Fruit fly (Drosophila melanogaster) whole organism: ENCODE data around the gene CG43077.

Source experiments
- CG8478 ChIP-seq: fragments of >200 bp; optimal IDR thresholded peaks from 2 replicates; lab custom pipeline; 2018; ENCODE audit warnings: inconsistent platforms
- Dll ChIP-seq: fragments of >200 bp; optimal IDR thresholded peaks from 2 replicates; lab custom pipeline; 2017
- EcR ChIP-seq, 2 experiments: fragments of >200 bp; optimal IDR thresholded peaks; 2 replicates each; lab custom pipeline; 2017; ENCODE audit warnings: missing biosample characterization in 2 of 2, missing genetic modification characterization in 2 of 2, missing genetic modification reagents in 2 of 2
- pan ChIP-seq: fragments of >200 bp; optimal IDR thresholded peaks from 2 replicates; lab custom pipeline; 2017
- psq ChIP-seq: fragments of >200 bp; optimal IDR thresholded peaks from 2 replicates; lab custom pipeline; 2017
- usp ChIP-seq: fragments of >200 bp; optimal IDR thresholded peaks from 2 replicates; lab custom pipeline; 2017; ENCODE audit warnings: missing biosample characterization, missing genetic modification characterization, mixed read lengths

CG43077 gene

DNA sequence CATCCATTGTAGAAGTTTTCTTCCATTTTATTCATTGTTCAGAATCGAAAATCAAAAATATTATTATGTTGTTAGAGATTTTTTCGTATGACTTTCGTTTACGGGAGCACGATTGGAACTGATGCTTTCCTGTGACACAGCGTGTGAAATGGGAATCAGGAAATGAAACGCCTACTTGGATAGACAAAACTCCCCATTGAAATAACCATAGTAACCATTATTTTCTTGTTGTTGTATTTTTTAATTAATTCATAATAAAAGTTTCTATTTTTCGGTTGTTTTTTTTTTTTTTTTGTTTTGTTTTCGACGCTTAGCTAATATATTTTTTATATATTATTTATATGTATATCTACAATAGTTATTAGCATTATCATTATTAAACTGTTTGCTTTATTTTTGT lies at the start of gene CG43077:
Gene CG43077 (minus strand): TSS at position 101 of the 400 bp plus-strand sequence.
- no peak for TF ChIP-seq pan (lab: Kevin White, UChicago)
- TF ChIP-seq CG8478 (lab: Kevin White, UChicago) = no peak
- no peak for TF ChIP-seq psq (lab: Kevin White, UChicago)
- TF ChIP-seq Dll = no peak
- TF ChIP-seq EcR (GFP tag; optimal IDR thresholded peaks at IDR 0.05; lab: Kevin White, UChicago) = no peak
- no peak for TF ChIP-seq usp (GFP tag; lab: Kevin White, UChicago)

DNA sequence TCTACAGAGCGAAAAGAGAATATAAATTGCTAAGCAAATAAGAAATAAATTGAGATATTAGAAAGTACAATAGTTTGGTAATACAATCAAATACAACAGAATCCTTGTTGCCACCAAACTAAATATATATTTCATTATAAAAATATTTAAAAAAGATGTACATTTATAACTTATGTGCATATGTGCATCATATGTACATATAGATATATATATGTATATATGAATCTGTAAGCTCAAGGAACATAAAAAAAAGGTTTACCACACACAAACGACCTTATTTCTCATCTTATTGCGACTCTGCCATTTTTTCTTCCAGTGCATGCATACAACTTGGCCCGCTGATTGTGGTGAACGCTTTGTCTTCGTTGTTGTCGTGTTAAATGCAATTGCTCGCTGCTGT lies 45.0 kb upstream of the CG43077 start:
- TF ChIP-seq Dll = no peak
- no peak for TF ChIP-seq psq (lab: Kevin White, UChicago)
- no peak for TF ChIP-seq CG8478 (lab: Kevin White, UChicago)
- TF ChIP-seq EcR (GFP tag; optimal IDR thresholded peaks at IDR 0.05; lab: Kevin White, UChicago) = no peak
- no peak for TF ChIP-seq pan (lab: Kevin White, UChicago)
- TF ChIP-seq usp (GFP tag; lab: Kevin White, UChicago) = no peak

DNA sequence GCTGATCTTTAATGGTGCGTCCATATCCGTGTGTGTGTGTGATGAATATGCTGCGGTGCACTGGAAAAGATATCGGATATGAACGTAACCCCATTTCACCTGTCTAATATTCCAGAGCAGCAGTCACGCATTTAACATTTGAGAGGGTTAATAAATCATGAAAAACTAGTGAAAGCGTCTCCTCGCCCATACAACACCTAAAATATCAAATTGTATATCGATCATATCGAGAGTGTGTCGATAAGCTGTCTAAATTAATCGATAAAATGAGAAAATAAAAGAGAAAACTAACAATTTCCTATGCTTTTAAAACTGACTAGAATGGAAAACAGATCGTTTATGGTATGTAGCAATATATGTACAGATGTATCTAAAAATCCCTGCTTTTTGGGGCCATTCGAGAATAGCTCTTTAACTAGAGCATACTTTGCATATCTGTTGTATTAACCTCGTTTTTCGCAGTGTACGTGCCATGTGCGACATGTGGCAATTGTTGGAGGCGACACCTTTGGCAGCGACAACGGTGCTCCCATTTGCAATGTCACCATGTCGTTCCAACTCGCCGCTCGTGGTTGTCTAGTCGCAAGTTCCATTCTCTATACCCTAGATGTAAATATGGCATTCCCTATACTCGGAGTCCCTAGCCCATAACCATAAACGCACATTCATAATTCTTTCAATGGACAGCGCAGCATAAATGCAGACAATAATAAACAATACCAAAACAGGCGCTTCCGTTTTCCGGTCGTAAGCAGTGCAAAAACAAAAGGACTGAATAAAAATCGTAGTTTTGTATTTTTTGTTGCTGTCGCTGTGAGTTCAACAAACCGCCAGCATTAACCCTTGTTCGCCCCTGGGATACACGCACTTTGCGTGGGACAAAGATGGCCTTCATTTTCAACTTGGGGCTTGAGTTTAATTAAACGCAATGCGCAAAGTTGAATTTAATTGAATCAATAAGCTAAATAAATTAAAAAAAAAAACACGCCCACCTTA lies 43.9 kb upstream of the CG43077 start:
- peak in 1 of 2 experiments; percentile 66 for TF ChIP-seq EcR (GFP tag; optimal IDR thresholded peaks at IDR 0.05; lab: Kevin White, UChicago)
- TF ChIP-seq pan (lab: Kevin White, UChicago) = no peak

DNA sequence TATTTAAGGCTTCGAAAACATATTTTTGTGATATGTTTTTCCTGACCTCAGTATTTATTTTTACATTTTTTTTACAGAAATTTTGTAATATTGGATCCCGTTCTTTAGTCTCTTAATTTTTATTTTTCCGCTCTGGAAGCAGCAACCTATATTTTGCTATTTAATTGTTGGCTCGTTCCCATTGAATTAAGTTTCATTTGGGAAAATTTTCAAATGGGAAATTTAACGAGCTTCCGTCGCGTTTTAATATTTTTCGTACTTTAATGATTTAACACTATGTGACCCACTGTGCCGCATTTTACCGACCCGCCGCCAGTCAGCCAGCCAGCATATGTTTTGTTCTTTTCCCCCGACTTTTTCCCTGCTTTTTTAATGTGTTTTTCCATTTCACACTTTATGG lies 43.0 kb upstream of the CG43077 start:
- TF ChIP-seq pan (lab: Kevin White, UChicago) = no peak
- TF ChIP-seq Dll = no peak
- no peak for TF ChIP-seq psq (lab: Kevin White, UChicago)
- no peak for TF ChIP-seq CG8478 (lab: Kevin White, UChicago)
- TF ChIP-seq EcR (GFP tag; optimal IDR thresholded peaks at IDR 0.05; lab: Kevin White, UChicago) = no peak
- TF ChIP-seq usp (GFP tag; lab: Kevin White, UChicago) = no peak

DNA sequence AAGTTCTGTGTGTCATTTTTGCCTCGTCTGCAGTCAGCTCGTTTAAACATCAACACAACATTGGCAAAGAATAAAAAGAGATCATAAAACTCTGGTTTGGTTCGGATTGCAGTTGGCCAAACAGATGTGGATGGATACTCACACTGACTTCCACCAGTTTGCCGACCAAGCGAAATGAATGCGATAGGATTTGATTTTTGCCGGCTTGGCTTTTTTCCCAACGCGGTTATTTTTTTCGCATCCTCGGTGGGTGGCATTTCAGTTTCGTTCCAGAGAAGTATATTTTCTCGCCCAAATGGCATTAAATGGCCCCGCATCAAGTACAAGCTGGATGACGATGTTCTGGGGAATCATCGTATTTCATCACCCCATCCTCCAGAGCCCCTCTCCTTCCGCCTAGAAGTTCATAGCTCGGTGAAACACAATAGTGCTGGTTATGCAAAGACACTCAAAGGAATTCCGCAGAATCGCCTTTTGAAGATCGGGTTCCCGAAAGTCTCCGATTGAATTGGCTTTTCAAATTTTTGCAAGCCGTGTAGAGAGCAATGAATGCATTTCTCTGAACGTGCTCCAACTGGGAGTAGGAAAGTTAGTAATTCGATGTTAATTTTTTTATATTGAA lies 42.3 kb upstream of the CG43077 start:
- TF ChIP-seq pan (lab: Kevin White, UChicago) = no peak
- no peak for TF ChIP-seq usp (GFP tag; lab: Kevin White, UChicago)
- no peak for TF ChIP-seq EcR (GFP tag; optimal IDR thresholded peaks at IDR 0.05; lab: Kevin White, UChicago)
- TF ChIP-seq psq (lab: Kevin White, UChicago) = no peak

DNA sequence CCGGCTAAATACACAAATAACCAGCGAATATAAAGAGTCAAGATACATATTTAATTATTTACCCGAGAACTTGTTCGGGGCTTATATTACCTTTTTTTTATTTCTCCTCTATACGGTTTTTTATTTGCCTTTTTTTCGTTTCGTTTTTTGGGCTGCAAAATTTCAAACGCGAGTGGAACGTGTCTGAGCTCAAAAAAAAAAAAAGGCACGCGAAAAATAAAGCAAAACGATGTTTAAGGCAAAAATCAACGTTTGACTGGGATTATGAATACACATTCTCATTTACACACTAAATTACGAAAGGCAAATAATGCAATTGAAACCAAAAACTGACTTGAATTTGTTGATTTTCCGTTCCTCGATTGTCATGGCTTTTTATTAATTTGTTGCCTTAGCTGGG lies 41.4 kb upstream of the CG43077 start:
- no peak for TF ChIP-seq CG8478 (lab: Kevin White, UChicago)
- no peak for TF ChIP-seq EcR (GFP tag; optimal IDR thresholded peaks at IDR 0.05; lab: Kevin White, UChicago)
- TF ChIP-seq Dll = no peak
- no peak for TF ChIP-seq psq (lab: Kevin White, UChicago)
- no peak for TF ChIP-seq usp (GFP tag; lab: Kevin White, UChicago)
- TF ChIP-seq pan (lab: Kevin White, UChicago) = no peak

DNA sequence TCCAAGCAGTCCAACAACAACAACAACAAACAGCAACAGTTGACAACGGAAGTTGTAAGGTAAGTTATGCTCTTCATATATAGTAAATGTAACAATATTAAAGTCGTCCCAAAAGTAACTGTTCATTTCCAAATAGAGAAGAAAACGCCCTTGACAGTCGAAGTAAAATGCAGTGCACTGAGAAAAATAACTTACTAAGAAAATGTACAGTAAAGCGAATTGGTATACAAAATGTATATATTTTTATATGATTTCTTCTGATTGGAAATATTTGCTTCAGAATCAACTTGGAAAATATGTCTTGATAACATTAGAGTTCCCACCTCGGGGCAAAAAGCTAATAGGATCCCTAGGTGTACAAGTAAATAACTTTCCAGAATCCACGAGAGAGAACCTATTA lies 39.7 kb upstream of the CG43077 start:
- TF ChIP-seq CG8478 (lab: Kevin White, UChicago) (no peak), usp (GFP tag; lab: Kevin White, UChicago) (no peak), psq (lab: Kevin White, UChicago) (no peak), pan (lab: Kevin White, UChicago) (no peak), EcR (GFP tag; optimal IDR thresholded peaks at IDR 0.05; lab: Kevin White, UChicago) (no peak), Dll (no peak)

DNA sequence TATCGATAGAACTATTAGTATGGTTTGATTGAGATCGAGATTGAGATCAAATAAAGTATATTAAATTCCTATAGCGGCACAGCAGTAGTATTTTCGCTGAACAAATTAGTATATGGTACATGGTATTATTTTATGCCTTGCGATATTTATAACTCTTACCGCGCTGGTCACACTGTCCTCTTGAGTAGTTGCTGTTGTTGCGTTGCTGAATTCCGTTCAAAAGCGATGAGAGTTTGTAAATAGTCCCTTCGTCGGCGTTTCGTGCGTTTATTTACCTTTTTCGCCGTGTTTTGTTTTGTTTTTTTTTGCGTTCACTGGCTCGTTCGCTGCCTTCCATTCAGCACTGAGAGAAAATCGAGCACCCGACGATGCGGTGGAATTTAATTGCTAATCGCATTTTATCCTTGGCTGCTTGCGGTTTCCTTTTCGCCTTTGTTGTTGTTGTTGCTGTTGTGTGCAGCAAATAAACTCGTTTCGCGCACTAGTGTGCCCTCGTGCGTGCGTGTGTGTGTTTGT lies 39.1 kb upstream of the CG43077 start, which contains the start of gene CG5004:
Gene CG5004 (plus strand): TSS at position 182 of the 516 bp plus-strand sequence.
- no peak for TF ChIP-seq Dll
- TF ChIP-seq pan (lab: Kevin White, UChicago) = no peak
- no peak for TF ChIP-seq psq (lab: Kevin White, UChicago)
- TF ChIP-seq CG8478 (lab: Kevin White, UChicago) = no peak
- no peak for TF ChIP-seq EcR (GFP tag; optimal IDR thresholded peaks at IDR 0.05; lab: Kevin White, UChicago)
- TF ChIP-seq usp (GFP tag; lab: Kevin White, UChicago) = no peak

DNA sequence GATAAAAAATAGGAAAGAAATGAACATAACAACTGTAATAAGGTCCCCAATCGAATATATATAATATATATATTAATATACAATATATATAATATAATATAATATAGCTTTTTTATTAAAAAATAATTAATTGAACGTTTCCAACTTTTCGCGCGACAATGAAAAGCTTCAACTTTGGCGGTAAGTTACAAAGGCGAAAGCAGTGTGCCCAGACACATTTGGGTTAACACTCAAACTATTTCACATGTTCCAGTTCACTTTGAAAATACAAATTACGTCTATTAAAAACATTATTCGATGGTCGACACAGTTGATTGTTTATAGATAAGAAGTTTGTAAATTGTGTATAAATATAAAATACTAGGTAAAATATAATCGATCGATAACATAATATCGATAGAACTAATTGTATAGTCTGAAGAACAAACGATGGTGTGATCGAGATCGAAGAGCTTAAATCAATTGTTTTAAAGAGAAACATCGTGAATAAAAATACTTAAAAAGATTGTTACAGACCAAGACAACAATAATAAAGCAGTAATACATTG lies 37.9 kb upstream of the CG43077 start:
- no peak for TF ChIP-seq pan (lab: Kevin White, UChicago)

DNA sequence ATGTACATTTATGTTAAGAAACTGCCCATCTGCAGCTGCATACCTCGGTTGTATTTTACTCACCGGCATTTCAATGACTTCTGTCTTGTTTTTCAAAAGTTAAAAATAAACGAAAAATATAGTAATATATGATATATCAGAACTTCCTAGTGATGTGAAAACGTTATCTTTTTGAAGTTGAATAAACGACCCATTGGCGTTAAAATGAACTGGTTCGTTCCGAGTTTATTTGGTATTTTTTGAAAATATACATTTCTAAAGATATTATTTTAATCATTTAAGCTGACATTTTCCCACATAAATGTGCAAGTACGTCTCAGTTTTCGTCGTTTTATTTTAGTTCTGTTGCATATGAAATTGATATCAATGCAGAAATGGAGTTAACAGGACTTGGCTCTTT lies 37.4 kb upstream of the CG43077 start, which contains the start of gene Arpc3B:
Gene Arpc3B (minus strand): TSS at position 146 of the 400 bp plus-strand sequence.
- TF ChIP-seq psq (lab: Kevin White, UChicago) = no peak
- TF ChIP-seq pan (lab: Kevin White, UChicago) = no peak
- TF ChIP-seq EcR (GFP tag; optimal IDR thresholded peaks at IDR 0.05; lab: Kevin White, UChicago) = no peak
- no peak for TF ChIP-seq usp (GFP tag; lab: Kevin White, UChicago)
- no peak for TF ChIP-seq CG8478 (lab: Kevin White, UChicago)
- no peak for TF ChIP-seq Dll

DNA sequence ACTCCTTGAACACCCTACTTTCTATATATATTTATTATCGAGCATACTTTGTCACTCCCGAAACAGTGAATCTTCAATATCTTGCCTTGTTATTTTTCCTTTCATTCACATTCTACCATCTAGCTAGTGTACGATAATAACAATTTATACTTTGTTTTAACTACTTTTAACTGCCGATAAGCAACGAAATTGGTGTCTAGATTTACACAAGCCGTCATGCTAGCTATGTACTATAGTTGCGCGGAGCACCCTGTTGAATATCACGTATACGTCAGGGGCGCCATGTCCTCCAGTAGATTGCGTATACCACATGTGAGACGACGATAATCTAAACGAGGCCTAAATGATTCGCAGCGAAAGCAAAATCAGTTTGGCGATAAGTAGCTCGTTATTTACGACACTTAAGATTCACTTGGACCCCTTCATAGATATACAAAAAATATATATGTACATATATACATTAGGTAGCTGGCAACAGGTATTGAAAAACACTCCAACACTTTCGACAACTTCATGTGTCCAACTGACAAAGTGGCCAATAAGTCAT lies 25.6 kb upstream of the CG43077 start:
- no peak for TF ChIP-seq psq (lab: Kevin White, UChicago)
